Fruit fly (Drosophila melanogaster) whole organism, pupa: ENCODE data around the gene CG8004.

Source experiments
- CG15710 ChIP-seq: fragments of 200-800 bp; sonication (Bioruptor generic); optimal IDR thresholded peaks from 2 replicates; lab custom pipeline; 2018; ENCODE audit warnings: missing biosample characterization, mild to moderate bottlenecking, missing genetic modification characterization, moderate library complexity
- CG32121 ChIP-seq: fragments of 200-800 bp; sonication (Bioruptor generic); IDR thresholded peaks from 2 replicates; pipeline ENCODE4 v1.3.6; 2022; ENCODE audit warnings: missing biosample characterization, missing genetic modification characterization
- CG34367 ChIP-seq: fragments of 200-800 bp; sonication (Bioruptor generic); optimal IDR thresholded peaks from 2 replicates; lab custom pipeline; 2018; ENCODE audit warnings: missing biosample characterization, mild to moderate bottlenecking, missing genetic modification characterization
- CG4496 ChIP-seq: fragments of 200-800 bp; sonication (Bioruptor generic); IDR thresholded peaks from 3 replicates; pipeline ENCODE4 v1.3.6; 2022; ENCODE audit warnings: missing biosample characterization, missing genetic modification characterization
- CG8301 ChIP-seq: fragments of 200-800 bp; sonication (Bioruptor generic); optimal IDR thresholded peaks from 2 replicates; lab custom pipeline; 2018; ENCODE audit warnings: missing biosample characterization, mild to moderate bottlenecking, missing genetic modification characterization
- D1 ChIP-seq: fragments of 200-800 bp; sonication (Bioruptor generic); optimal IDR thresholded peaks from 2 replicates; lab custom pipeline; 2018; ENCODE audit warnings: missing biosample characterization, mild to moderate bottlenecking, missing genetic modification characterization, moderate library complexity
- EcR ChIP-seq: fragments of 200-800 bp; sonication (Bioruptor generic); optimal IDR thresholded peaks from 3 replicates; lab custom pipeline; 2019; ENCODE audit warnings: missing biosample characterization, missing genetic modification characterization, mild to moderate bottlenecking, moderate library complexity, missing genetic modification reagents
- Ets98B ChIP-seq: fragments of 200-800 bp; sonication (Bioruptor generic); IDR thresholded peaks from 2 replicates; pipeline ENCODE4 v1.3.6; 2022; ENCODE audit warnings: missing biosample characterization, missing genetic modification characterization
- Pif1A ChIP-seq: fragments of 200-800 bp; sonication (Bioruptor generic); optimal IDR thresholded peaks from 3 replicates; lab custom pipeline; 2016; ENCODE audit warnings: missing biosample characterization, missing genetic modification characterization
- Snoo ChIP-seq: fragments of 200-800 bp; sonication (Bioruptor generic); optimal IDR thresholded peaks from 3 replicates; lab custom pipeline; 2017; ENCODE audit warnings: missing biosample characterization, mild to moderate bottlenecking, missing genetic modification characterization, inconsistent platforms
- fd96Ca ChIP-seq: fragments of 200-800 bp; sonication (Bioruptor generic); IDR thresholded peaks from 3 replicates; pipeline ENCODE4 v1.3.6; 2022; ENCODE audit warnings: missing biosample characterization, missing genetic modification characterization
- gl ChIP-seq: fragments of 200-800 bp; sonication (Bioruptor generic); optimal IDR thresholded peaks from 2 replicates; lab custom pipeline; 2018; ENCODE audit warnings: missing biosample characterization, mild to moderate bottlenecking, missing genetic modification characterization
- rn ChIP-seq: fragments of 200-800 bp; sonication (Bioruptor generic); IDR thresholded peaks from 2 replicates; pipeline ENCODE4 v1.3.6; 2022; ENCODE audit warnings: missing biosample characterization, missing genetic modification characterization

DNA sequence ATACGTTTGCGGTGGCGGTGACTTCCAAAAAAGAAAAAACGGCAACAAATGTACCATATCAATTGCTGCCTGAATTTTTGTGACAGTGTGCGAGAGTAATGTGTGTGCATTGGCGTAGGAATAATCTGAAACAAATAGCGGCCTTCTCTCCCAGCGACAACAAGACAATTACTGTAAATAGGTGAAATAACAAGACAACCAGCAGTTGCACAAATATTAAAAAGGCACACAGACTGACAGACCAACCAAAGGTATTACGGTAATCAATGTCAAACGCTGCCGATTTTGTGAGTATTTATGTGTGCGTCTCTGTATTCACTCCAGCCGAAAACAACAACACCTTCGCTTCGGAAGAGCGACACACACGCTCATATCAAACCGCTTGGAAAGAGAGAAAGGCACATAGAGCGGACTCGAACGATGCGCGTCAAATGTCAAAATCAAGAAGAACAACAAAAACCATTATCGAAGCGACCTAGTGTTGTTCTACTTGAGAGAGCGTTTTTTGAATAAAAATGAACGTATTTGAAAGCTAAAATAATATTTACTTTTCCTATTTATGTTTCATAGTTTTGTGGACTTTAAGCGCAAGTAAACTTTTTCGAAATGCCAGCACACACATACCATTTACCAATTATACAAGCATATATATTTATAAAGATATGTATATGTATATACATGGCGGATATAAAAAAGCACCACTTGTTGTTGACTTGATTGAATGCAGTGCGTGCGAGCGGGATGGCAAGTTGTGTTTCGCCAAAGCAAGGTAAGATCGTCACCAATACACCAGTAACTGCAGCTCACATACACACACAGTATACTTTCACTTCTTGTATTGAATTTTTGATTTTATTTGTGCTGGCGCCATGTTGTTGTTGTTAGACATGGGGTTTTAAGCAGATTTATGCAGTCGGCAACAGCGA, 21.3 kb downstream of the CG8004 start:
- TF ChIP-seq fd96Ca (GFP tag; lab: Robert Waterston, UW) (no peak), CG4496 (GFP tag; lab: Robert Waterston, UW) (no peak), Ets98B (GFP tag; lab: Robert Waterston, UW) (no peak), Snoo (tag; lab: Kevin White, UChicago) (no peak), CG15710 (tag; lab: Kevin White, UChicago) (no peak), CG8301 (tag; lab: Kevin White, UChicago) (no peak), D1 (tag; lab: Kevin White, UChicago) (no peak), CG34367 (tag; lab: Kevin White, UChicago) (no peak), rn (GFP tag; lab: Robert Waterston, UW) (no peak), gl (no peak), CG32121 (GFP tag; lab: Robert Waterston, UW) (no peak), Pif1A (GFP tag; lab: Kevin White, UChicago) (no peak), EcR (GFP tag; lab: Kevin White, UChicago) (no peak)
